Worm (Caenorhabditis elegans) whole organism, L4 larva: ENCODE measurements around the gene EGAP1.1.

ENCODE experiments used
- F49E8.2 ChIP-seq: sonication (generic microtip); optimal IDR thresholded peaks from 2 replicates; lab custom pipeline; 2016; ENCODE audit warnings: missing compliant biosample characterization, mild to moderate bottlenecking, missing genetic modification characterization, borderline replicate concordance
- R02D3.7 ChIP-seq: fragments of 150-350 bp; sonication (generic microtip); optimal IDR thresholded peaks from 3 replicates; lab custom pipeline; 2014; ENCODE audit warnings: missing biosample characterization, missing genetic modification characterization
- T20F7.1 ChIP-seq: fragments of 200-800 bp; sonication (Bioruptor generic); optimal IDR thresholded peaks from 2 replicates; lab custom pipeline; 2018; ENCODE audit warnings: mild to moderate bottlenecking, missing genetic modification characterization, missing compliant biosample characterization
- Y105C5A.15 ChIP-seq: fragments of 200-800 bp; sonication (Bioruptor generic); IDR thresholded peaks from 2 replicates; pipeline ENCODE4 v1.3.6; 2022; ENCODE audit warnings: missing genetic modification characterization, missing compliant biosample characterization
- Y5F2A.4 ChIP-seq: fragments of 200-800 bp; sonication (Bioruptor generic); optimal IDR thresholded peaks from 2 replicates; lab custom pipeline; 2018; ENCODE audit warnings: mild to moderate bottlenecking, missing genetic modification characterization, missing compliant biosample characterization
- ZK337.2 ChIP-seq: fragments of 200-800 bp; sonication (Bioruptor generic); IDR thresholded peaks from 2 replicates; pipeline ENCODE4 v1.3.6; 2022; ENCODE audit warnings: missing genetic modification reagents, missing genetic modification characterization, missing compliant biosample characterization
- ZK546.5 ChIP-seq, 2 experiments: sonication (generic microtip); optimal IDR thresholded peaks; 2 replicates each; lab custom pipeline; 2017; ENCODE audit warnings: missing biosample characterization in 2 of 2, missing genetic modification characterization in 2 of 2
- aha-1 ChIP-seq: fragments of 150-350 bp; peaks from one replicate; lab custom pipeline; 2014; ENCODE audit warnings: missing biosample characterization, missing genetic modification characterization
- aly-2 ChIP-seq: sonication (generic microtip); optimal IDR thresholded peaks from 2 replicates; lab custom pipeline; 2018; ENCODE audit warnings: missing biosample characterization, missing genetic modification characterization
- arid-1 ChIP-seq: fragments of 200-800 bp; sonication (Bioruptor generic); conservative IDR thresholded peaks from 2 replicates; pipeline ENCODE4 v1.3.6; 2022; ENCODE audit warnings: missing genetic modification reagents, missing genetic modification characterization, missing compliant biosample characterization
- attf-4 ChIP-seq: sonication (generic microtip); optimal IDR thresholded peaks from 3 replicates; lab custom pipeline; 2017; ENCODE audit warnings: missing biosample characterization, missing genetic modification characterization
- ceh-32 ChIP-seq: sonication (generic microtip); optimal IDR thresholded peaks from 2 replicates; lab custom pipeline; 2016; ENCODE audit warnings: mild to moderate bottlenecking, missing genetic modification characterization, missing compliant biosample characterization; ENCODE audit not compliant: poor library complexity
- ceh-82 ChIP-seq: sonication (generic microtip); optimal IDR thresholded peaks from 2 replicates; lab custom pipeline; 2017; ENCODE audit warnings: missing biosample characterization, missing genetic modification characterization
- ces-1 ChIP-seq: fragments of 150-350 bp; sonication (generic microtip); optimal IDR thresholded peaks from 4 replicates; lab custom pipeline; 2014; ENCODE audit warnings: missing biosample characterization, missing genetic modification reagents, missing genetic modification characterization
- cey-2 ChIP-seq: sonication (generic microtip); optimal IDR thresholded peaks from 3 replicates; lab custom pipeline; 2017; ENCODE audit warnings: missing genetic modification characterization, mild to moderate bottlenecking, missing compliant biosample characterization, antibody characterized with exemption, borderline replicate concordance; ENCODE audit not compliant: insufficient read depth
- ctbp-1 ChIP-seq: fragments of 200-800 bp; sonication (Bioruptor generic); IDR thresholded peaks from 2 replicates; pipeline ENCODE4 v1.3.6; 2022; ENCODE audit warnings: missing genetic modification reagents, missing genetic modification characterization, missing compliant biosample characterization
- daf-19 ChIP-seq: fragments of 200-800 bp; sonication (Bioruptor generic); conservative IDR thresholded peaks from 2 replicates; pipeline ENCODE4 v1.3.6; 2022; ENCODE audit warnings: missing genetic modification characterization, missing compliant biosample characterization
- dmd-6 ChIP-seq: fragments of 200-800 bp; sonication (Bioruptor generic); IDR thresholded peaks from 2 replicates; pipeline ENCODE4 v1.3.6; 2022; ENCODE audit warnings: missing genetic modification reagents, missing genetic modification characterization, missing compliant biosample characterization
- dpl-1 ChIP-seq: fragments of 150-350 bp; optimal IDR thresholded peaks from 2 replicates; lab custom pipeline; 2014; ENCODE audit warnings: missing biosample characterization, missing genetic modification reagents, missing genetic modification characterization
- dve-1 ChIP-seq: sonication (generic microtip); optimal IDR thresholded peaks from 2 replicates; lab custom pipeline; 2017; ENCODE audit warnings: antibody characterized with exemption, mild to moderate bottlenecking, missing genetic modification characterization, missing compliant biosample characterization; ENCODE audit not compliant: insufficient read depth
- gei-8 ChIP-seq: fragments of 200-800 bp; sonication (Bioruptor generic); optimal IDR thresholded peaks from 2 replicates; lab custom pipeline; 2018; ENCODE audit warnings: mild to moderate bottlenecking, missing genetic modification characterization, missing compliant biosample characterization
- hif-1 ChIP-seq, 2 experiments: sonication (generic microtip); optimal IDR thresholded peaks; 2 replicates each; lab custom pipeline; 2016 to 2017; ENCODE audit warnings: missing compliant biosample characterization in 2 of 2, missing genetic modification characterization in 2 of 2, missing genetic modification reagents in 2 of 2, missing genotype in 2 of 2, mild to moderate bottlenecking in 1 of 2
- hlh-11 ChIP-seq: fragments of 200-800 bp; sonication (Bioruptor generic); optimal IDR thresholded peaks from 2 replicates; lab custom pipeline; 2018; ENCODE audit warnings: mild to moderate bottlenecking, missing genetic modification characterization, missing compliant biosample characterization
- hlh-30 ChIP-seq: sonication (generic microtip); optimal IDR thresholded peaks from 2 replicates; lab custom pipeline; 2017; ENCODE audit warnings: antibody characterized with exemption, mild to moderate bottlenecking, missing genetic modification characterization, missing compliant biosample characterization; ENCODE audit not compliant: insufficient read depth
- jun-1 ChIP-seq: fragments of 150-350 bp; optimal IDR thresholded peaks from 2 replicates; lab custom pipeline; 2014; ENCODE audit warnings: missing biosample characterization, missing genetic modification reagents, missing genetic modification characterization
- lim-7 ChIP-seq: fragments of 200-800 bp; sonication (Bioruptor generic); IDR thresholded peaks from 2 replicates; pipeline ENCODE4 v1.3.6; 2022; ENCODE audit warnings: missing genetic modification characterization, missing compliant biosample characterization
- lin-13 ChIP-seq: fragments of 150-350 bp; optimal IDR thresholded peaks from 2 replicates; lab custom pipeline; 2014; ENCODE audit warnings: missing biosample characterization, missing genetic modification reagents, missing genetic modification characterization
- lin-38 ChIP-seq: fragments of 200-800 bp; sonication (Bioruptor generic); IDR thresholded peaks from 2 replicates; pipeline ENCODE4 v1.3.6; 2022; ENCODE audit warnings: missing genetic modification reagents, missing genetic modification characterization, missing compliant biosample characterization
- lir-3 ChIP-seq: sonication (generic microtip); optimal IDR thresholded peaks from 2 replicates; lab custom pipeline; 2016; ENCODE audit warnings: mild to moderate bottlenecking, missing genetic modification characterization, missing compliant biosample characterization
- lsy-2 ChIP-seq, 2 experiments: fragments of 150-350 bp in 1 of 2; sonication (generic microtip) in 1 of 2; optimal IDR thresholded peaks; 2 replicates each; lab custom pipeline; 2014 to 2017; ENCODE audit warnings: missing biosample characterization in 2 of 2, missing genetic modification characterization in 2 of 2
- mep-1 ChIP-seq: fragments of 150-350 bp; sonication (generic microtip); optimal IDR thresholded peaks from 3 replicates; lab custom pipeline; 2014; ENCODE audit warnings: missing biosample characterization, missing genetic modification characterization
- nhr-111 ChIP-seq: fragments of 200-800 bp; sonication (Bioruptor generic); optimal IDR thresholded peaks from 2 replicates; lab custom pipeline; 2018; ENCODE audit warnings: mild to moderate bottlenecking, missing genetic modification characterization, missing compliant biosample characterization
- nhr-237 ChIP-seq: sonication (generic microtip); optimal IDR thresholded peaks from 2 replicates; lab custom pipeline; 2017; ENCODE audit warnings: missing biosample characterization, missing genetic modification characterization
- nhr-28 ChIP-seq: fragments of 150-350 bp; optimal IDR thresholded peaks from 2 replicates; lab custom pipeline; 2014; ENCODE audit warnings: missing biosample characterization, missing genetic modification characterization
- nhr-41 ChIP-seq: fragments of 200-800 bp; sonication (Bioruptor generic); IDR thresholded peaks from 2 replicates; pipeline ENCODE4 v1.3.6; 2022; ENCODE audit warnings: missing genetic modification reagents, missing genetic modification characterization, missing compliant biosample characterization
- nhr-42 ChIP-seq: fragments of 200-800 bp; sonication (Bioruptor generic); IDR thresholded peaks from 2 replicates; pipeline ENCODE4 v1.3.6; 2022; ENCODE audit warnings: missing genetic modification characterization, missing compliant biosample characterization
- nhr-48 ChIP-seq: sonication (generic microtip); optimal IDR thresholded peaks from 2 replicates; lab custom pipeline; 2016; ENCODE audit warnings: mild to moderate bottlenecking, missing genetic modification characterization, missing compliant biosample characterization
- nhr-76 ChIP-seq: fragments of 150-350 bp; optimal IDR thresholded peaks from 2 replicates; lab custom pipeline; 2014; ENCODE audit warnings: missing biosample characterization, missing genetic modification characterization
- nhr-77 ChIP-seq: fragments of 150-350 bp; optimal IDR thresholded peaks from 2 replicates; lab custom pipeline; 2014; ENCODE audit warnings: missing biosample characterization, missing genetic modification characterization
- pha-4 ChIP-seq, 2 experiments: fragments of 150-350 bp in 1 of 2; fragments of 200-800 bp in 1 of 2; sonication (Bioruptor generic) in 1 of 2; IDR thresholded peaks in 1 of 2; optimal IDR thresholded peaks in 1 of 2; 2 replicates each; pipeline versions ENCODE4 v1.3.6 to Lab custom; 2014 to 2022; ENCODE audit warnings: missing genetic modification characterization in 2 of 2, missing genetic modification reagents in 2 of 2, missing biosample characterization in 1 of 2, missing compliant biosample characterization in 1 of 2
- php-3 ChIP-seq: fragments of 200-800 bp; sonication (Bioruptor generic); IDR thresholded peaks from 2 replicates; pipeline ENCODE4 v1.3.6; 2022; ENCODE audit warnings: missing genetic modification reagents, missing genetic modification characterization, missing compliant biosample characterization
- rbr-2 ChIP-seq: sonication (generic microtip); optimal IDR thresholded peaks from 2 replicates; lab custom pipeline; 2016; ENCODE audit warnings: missing genotype, missing genetic modification characterization, missing compliant biosample characterization
- saeg-2 ChIP-seq: fragments of 200-800 bp; sonication (Bioruptor generic); IDR thresholded peaks from 2 replicates; pipeline ENCODE4 v1.3.6; 2022; ENCODE audit warnings: missing genetic modification reagents, missing genetic modification characterization, missing compliant biosample characterization
- spr-1 ChIP-seq: sonication (generic microtip); optimal IDR thresholded peaks from 2 replicates; lab custom pipeline; 2016; ENCODE audit warnings: mild to moderate bottlenecking, missing genetic modification characterization, missing compliant biosample characterization
- spr-3 ChIP-seq: fragments of 200-800 bp; sonication (Bioruptor generic); optimal IDR thresholded peaks from 2 replicates; lab custom pipeline; 2018; ENCODE audit warnings: mild to moderate bottlenecking, missing genetic modification characterization, missing compliant biosample characterization
- unc-130 ChIP-seq: sonication (generic microtip); optimal IDR thresholded peaks from 2 replicates; lab custom pipeline; 2016; ENCODE audit warnings: missing genetic modification reagents, missing genetic modification characterization, missing compliant biosample characterization
- vab-7 ChIP-seq: fragments of 200-800 bp; sonication (Bioruptor generic); IDR thresholded peaks from 2 replicates; pipeline ENCODE4 v1.3.6; 2022; ENCODE audit warnings: missing genetic modification reagents, missing genetic modification characterization, missing compliant biosample characterization
- ztf-7 ChIP-seq: fragments of 150-350 bp; optimal IDR thresholded peaks from 2 replicates; lab custom pipeline; 2014; ENCODE audit warnings: missing biosample characterization, missing genetic modification characterization

Gene EGAP1.1

ce11 chrIII:5943368-5944180 lies 6.6 kb upstream of the EGAP1.1 start:
- peak; percentile 46 for TF ChIP-seq attf-4 (tag; lab: Kevin White, UChicago)
- TF ChIP-seq nhr-237 (tag; lab: Kevin White, UChicago): no peak
- peak; percentile 35 for TF ChIP-seq hlh-30
- peak; percentile 16; the same call in 1 of the 2 replicates for TF ChIP-seq nhr-41
- 0 out of 2 replicates have a peak, but pooled peaks have one; percentile 12 for TF ChIP-seq vab-7
- TF ChIP-seq lir-3: peak; percentile 38
- TF ChIP-seq daf-19: peak; percentile 55; the same call in 1 of the 2 replicates
- peak; percentile 61 for TF ChIP-seq hlh-11 (tag; lab: Kevin White, UChicago)
- TF ChIP-seq arid-1 (GFP tag; lab: Robert Waterston, UW): peak; percentile 68
- peak; percentile 9 for TF ChIP-seq saeg-2
- peak; percentile 11 for TF ChIP-seq nhr-48 (tag; lab: Kevin White, UChicago)
- peak; percentile 9 for TF ChIP-seq jun-1 (tag; lab: Kevin White, UChicago)
- TF ChIP-seq dpl-1: peak; percentile 2
- TF ChIP-seq T20F7.1 (GFP tag; lab: Kevin White, UChicago): peak; percentile 79
- peak; percentile 44 for TF ChIP-seq rbr-2 (tag; lab: Kevin White, UChicago)
- peak; percentile 25 for TF ChIP-seq gei-8 (GFP tag; lab: Kevin White, UChicago)
- peak; percentile 48; the same call in 1 of the 2 replicates for TF ChIP-seq pha-4 (GFP tag; IDR thresholded peaks at IDR 0.05; lab: Robert Waterston, UW)
- TF ChIP-seq pha-4 (tag; optimal IDR thresholded peaks at IDR 0.05; lab: Kevin White, UChicago): peak; percentile 31
- peak; percentile 79 for TF ChIP-seq lin-13 (GFP tag; lab: Kevin White, UChicago)
- TF ChIP-seq lim-7 (GFP tag; lab: Robert Waterston, UW): peak; percentile 66
- 0 out of 2 replicates have a peak, but pooled peaks have one; percentile 42 for TF ChIP-seq php-3 (GFP tag; lab: Robert Waterston, UW)
- TF ChIP-seq Y105C5A.15 (GFP tag; lab: Robert Waterston, UW): no peak
- TF ChIP-seq ceh-82 (tag; lab: Kevin White, UChicago): no peak
- no peak for TF ChIP-seq ceh-32 (tag; lab: Kevin White, UChicago)
- peak in 1 of 2 experiments; percentile 2 for TF ChIP-seq hif-1 (tag; optimal IDR thresholded peaks at IDR 0.05; lab: Kevin White, UChicago)
- TF ChIP-seq aha-1 (tag; lab: Kevin White, UChicago): peak; percentile 87
- TF ChIP-seq nhr-77 (tag; lab: Kevin White, UChicago): peak; percentile 96
- TF ChIP-seq F49E8.2 (tag; lab: Kevin White, UChicago): peak; percentile 14
- no peak for TF ChIP-seq ces-1
- peak; percentile 46 for TF ChIP-seq spr-1
- no peak for TF ChIP-seq ztf-7 (tag; lab: Kevin White, UChicago)
- TF ChIP-seq lin-38 (GFP tag; lab: Robert Waterston, UW): peak; percentile 70
- peak; percentile 67 for TF ChIP-seq nhr-42 (GFP tag; lab: Robert Waterston, UW)
- no peak for TF ChIP-seq ZK546.5 (tag; optimal IDR thresholded peaks at IDR 0.05; lab: Kevin White, UChicago)
- peak; percentile 39 for TF ChIP-seq Y5F2A.4 (GFP tag; lab: Kevin White, UChicago)
- TF ChIP-seq dmd-6 (GFP tag; lab: Robert Waterston, UW): peak; percentile 55
- TF ChIP-seq spr-3 (GFP tag; lab: Kevin White, UChicago): no peak
- TF ChIP-seq nhr-76 (tag; lab: Kevin White, UChicago): peak; percentile 56
- TF ChIP-seq cey-2: peak; percentile 42
- peak; percentile 95 for TF ChIP-seq mep-1 (tag; lab: Kevin White, UChicago)
- peak; percentile 13; the same call in 1 of the 2 replicates for TF ChIP-seq ZK337.2 (GFP tag; lab: Robert Waterston, UW)
- TF ChIP-seq ctbp-1 (GFP tag; lab: Robert Waterston, UW): 0 out of 2 replicates have a peak, but pooled peaks have one; percentile 18
- peak; percentile 82 for TF ChIP-seq dve-1 (tag; lab: Kevin White, UChicago)
- TF ChIP-seq nhr-28: no peak
- peak; percentile 41 to 69 for TF ChIP-seq lsy-2 (tag; optimal IDR thresholded peaks at IDR 0.05; lab: Kevin White, UChicago)
- peak; percentile 55 for TF ChIP-seq aly-2 (tag; lab: Kevin White, UChicago)
- peak; percentile 53 for TF ChIP-seq unc-130 (GFP tag; lab: Kevin White, UChicago)
- peak; percentile 31 for TF ChIP-seq nhr-111
- TF ChIP-seq R02D3.7 (tag; lab: Kevin White, UChicago): no peak
